Worm (Caenorhabditis elegans): Measurements from ENCODE around the gene ttr-20.

DNA sequence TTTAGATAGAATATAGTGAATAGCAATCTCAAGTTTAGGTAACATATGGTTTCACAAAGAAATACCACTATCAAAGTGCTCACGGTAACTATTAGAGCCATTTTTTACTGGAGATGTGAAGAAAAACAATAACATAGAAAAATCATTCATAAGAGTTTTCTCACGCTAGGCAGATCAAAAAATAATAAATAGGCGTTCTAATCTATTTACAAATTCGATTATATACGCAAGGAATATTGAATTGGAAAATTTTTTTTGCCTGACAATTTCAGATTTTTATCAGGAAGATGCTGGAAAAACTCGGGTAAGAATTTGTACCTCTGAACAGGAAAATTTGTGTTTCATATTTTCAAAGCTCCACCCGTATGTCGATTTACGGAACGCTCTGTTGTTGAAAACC, 18.7 kb upstream of the ttr-20 start, which contains the start of gene srbc-70:
- no peak for TF ChIP-seq elt-3 (tag; optimal IDR thresholded peaks at IDR 0.05)
- no peak for TF ChIP-seq nhr-76 (tag; optimal IDR thresholded peaks at IDR 0.05)
